Worm (Caenorhabditis elegans): Measurements from ENCODE around the gene spe-27.

ce11 chrIV:5847986-5848707, 17.6 kb downstream of the spe-27 start, which contains the start of gene sams-3:
- TF ChIP-seq ztf-4 (tag; optimal IDR thresholded peaks at IDR 0.05) (no peak), unc-39 (tag; optimal IDR thresholded peaks at IDR 0.05) (no peak), nhr-6 (tag; optimal IDR thresholded peaks at IDR 0.05) (no peak), fos-1 (tag; optimal IDR thresholded peaks at IDR 0.05) (no peak), mdl-1 (tag; optimal IDR thresholded peaks at IDR 0.05) (no peak), ceh-82 (tag; optimal IDR thresholded peaks at IDR 0.05) (no peak)
